Fruit fly (Drosophila melanogaster): Measurements from ENCODE around the gene Larp7.

Gene Larp7

DNA sequence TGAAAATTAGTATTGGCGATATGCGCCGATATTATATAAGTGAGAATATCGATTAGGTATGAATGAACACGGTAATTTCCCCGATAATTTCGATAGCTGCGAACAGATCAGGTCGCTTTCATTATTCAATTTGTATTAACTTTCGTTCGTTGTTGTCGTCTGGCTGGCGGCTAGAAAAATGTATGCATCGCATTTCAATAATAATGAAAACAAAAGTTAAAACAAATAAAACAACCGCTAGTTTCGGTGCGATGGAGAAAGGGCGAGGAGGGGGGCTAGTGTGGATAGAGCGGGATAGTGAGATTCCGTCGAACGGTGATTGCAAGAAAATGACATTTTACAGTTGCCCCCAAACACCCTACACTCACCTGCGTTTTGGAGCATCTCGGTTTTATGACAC lies 19.2 kb upstream of the Larp7 start:
- no peak for TF ChIP-seq h (optimal IDR thresholded peaks at IDR 0.05)
- no peak for TF ChIP-seq psq (optimal IDR thresholded peaks at IDR 0.05)

dm6 chrX:9225137-9225536 lies 18.5 kb upstream of the Larp7 start, which contains the start of gene CG15370:
CG15370 (plus strand) TSS chrX:9225437.
- no peak for TF ChIP-seq Sin3A (optimal IDR thresholded peaks at IDR 0.05)

dm6 chrX:9226837-9227236 lies 16.8 kb upstream of the Larp7 start, which contains the start of gene Gr8a:
Gr8a (plus strand) TSS chrX:9227137.
- TF ChIP-seq Myc (optimal IDR thresholded peaks at IDR 0.05) = no peak

dm6 chrX:9232199-9232598 lies 11.4 kb upstream of the Larp7 start, which contains the start of gene CG12121:
CG12121 (minus strand) TSS chrX:9232378.
- TF ChIP-seq insv (optimal IDR thresholded peaks at IDR 0.05) (no peak), ttk (optimal IDR thresholded peaks at IDR 0.05) (no peak)

dm6 chrX:9236485-9236884 lies 7.1 kb upstream of the Larp7 start, which contains the start of gene Ir8a:
Ir8a (minus strand) TSS chrX:9236585.
- TF ChIP-seq psq (optimal IDR thresholded peaks at IDR 0.05) (no peak), Sin3A (optimal IDR thresholded peaks at IDR 0.05) (no peak), insv (optimal IDR thresholded peaks at IDR 0.05) (no peak), h (optimal IDR thresholded peaks at IDR 0.05) (no peak), ttk (optimal IDR thresholded peaks at IDR 0.05) (no peak), Myc (optimal IDR thresholded peaks at IDR 0.05) (no peak)

dm6 chrX:9247171-9247783 lies 3.7 kb downstream of the Larp7 start, which contains the start of the genes amx and Dsor1:
amx (minus strand) TSS chrX:9247336.
Dsor1 (plus strand) TSS chrX:9247342.
- no peak for TF ChIP-seq psq (optimal IDR thresholded peaks at IDR 0.05)
- TF ChIP-seq h (optimal IDR thresholded peaks at IDR 0.05) = no peak
- TF ChIP-seq Sin3A (optimal IDR thresholded peaks at IDR 0.05) = no peak
- TF ChIP-seq insv (optimal IDR thresholded peaks at IDR 0.05) = no peak
- TF ChIP-seq ttk (optimal IDR thresholded peaks at IDR 0.05) = no peak
- TF ChIP-seq Myc (optimal IDR thresholded peaks at IDR 0.05) = no peak

- no peak for TF ChIP-seq insv (optimal IDR thresholded peaks at IDR 0.05)
- no peak for TF ChIP-seq h (optimal IDR thresholded peaks at IDR 0.05)
- no peak for TF ChIP-seq Myc (optimal IDR thresholded peaks at IDR 0.05)
- no peak for TF ChIP-seq ttk (optimal IDR thresholded peaks at IDR 0.05)
- no peak for TF ChIP-seq Sin3A (optimal IDR thresholded peaks at IDR 0.05)
- no peak for TF ChIP-seq psq (optimal IDR thresholded peaks at IDR 0.05)
Observed at dm6 chrX:9248040-9248439, 4.4 kb downstream of the Larp7 start.

DNA sequence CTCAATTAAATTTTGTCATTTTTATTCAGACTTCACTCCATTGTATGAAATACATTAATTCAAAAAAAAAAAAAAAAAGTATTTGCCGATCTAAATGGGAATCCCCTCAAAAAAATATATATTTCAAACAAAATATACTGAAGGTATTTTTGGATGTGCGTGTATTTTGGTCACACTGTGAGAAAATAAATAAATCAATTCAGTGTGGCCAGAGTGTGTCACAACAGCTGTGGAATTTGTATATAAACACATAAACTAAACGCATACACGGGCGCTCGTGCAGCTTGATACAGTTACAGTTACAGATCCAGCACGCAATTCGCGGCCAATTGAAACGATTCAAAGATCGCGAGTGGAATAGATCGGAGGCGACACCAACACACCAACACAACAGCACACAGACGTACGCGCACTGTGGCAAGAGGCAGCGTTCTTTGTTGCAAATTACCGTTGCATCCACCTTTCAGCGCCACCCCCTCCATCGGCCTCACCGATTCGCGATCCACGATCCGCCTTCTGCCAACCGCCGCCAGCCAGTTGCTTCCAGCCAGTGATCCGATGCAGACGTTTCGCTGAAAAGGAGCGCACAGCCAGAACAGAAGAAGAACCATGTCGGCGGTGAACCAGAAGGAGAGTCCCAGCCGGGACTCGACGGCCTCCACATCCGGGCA lies 6.7 kb downstream of the Larp7 start, which contains the start of gene CG17754:
Gene CG17754, plus strand, starts transcription at position 260 of the 671 bp plus-strand sequence.
- TF ChIP-seq Myc (optimal IDR thresholded peaks at IDR 0.05) (no peak), Sin3A (optimal IDR thresholded peaks at IDR 0.05) (no peak), ttk (optimal IDR thresholded peaks at IDR 0.05) (no peak), h (optimal IDR thresholded peaks at IDR 0.05) (no peak), insv (optimal IDR thresholded peaks at IDR 0.05) (no peak), psq (optimal IDR thresholded peaks at IDR 0.05) (no peak)

dm6 chrX:9251212-9251877 lies 7.7 kb downstream of the Larp7 start:
- TF ChIP-seq insv (optimal IDR thresholded peaks at IDR 0.05) = no peak
- TF ChIP-seq psq (optimal IDR thresholded peaks at IDR 0.05) = no peak
- no peak for TF ChIP-seq ttk (optimal IDR thresholded peaks at IDR 0.05)
- no peak for TF ChIP-seq Sin3A (optimal IDR thresholded peaks at IDR 0.05)
- no peak for TF ChIP-seq Myc (optimal IDR thresholded peaks at IDR 0.05)
- no peak for TF ChIP-seq h (optimal IDR thresholded peaks at IDR 0.05)

dm6 chrX:9252051-9252708 lies 8.6 kb downstream of the Larp7 start:
- TF ChIP-seq h (optimal IDR thresholded peaks at IDR 0.05) (no peak), insv (optimal IDR thresholded peaks at IDR 0.05) (no peak), Myc (optimal IDR thresholded peaks at IDR 0.05) (no peak), Sin3A (optimal IDR thresholded peaks at IDR 0.05) (no peak), psq (optimal IDR thresholded peaks at IDR 0.05) (no peak), ttk (optimal IDR thresholded peaks at IDR 0.05) (no peak)

DNA sequence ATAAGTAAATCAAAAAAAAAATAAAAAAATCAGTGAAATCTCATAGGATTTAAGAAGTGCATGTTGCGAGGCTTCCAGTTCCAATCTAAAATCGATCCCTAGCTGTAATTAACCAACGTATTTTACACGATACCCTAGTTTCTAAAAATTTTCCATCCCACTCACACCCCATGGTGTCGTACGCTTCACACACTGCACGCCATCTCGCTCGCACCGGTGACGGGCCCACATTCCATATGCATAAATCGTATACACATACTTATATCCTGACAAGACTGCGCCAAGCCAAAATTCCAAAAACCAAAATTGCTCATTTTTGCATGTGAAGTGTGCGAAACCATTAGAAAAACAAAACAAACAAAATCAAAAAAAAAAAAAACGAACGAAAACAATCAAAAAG lies 11.4 kb downstream of the Larp7 start:
- TF ChIP-seq Myc (optimal IDR thresholded peaks at IDR 0.05) (no peak), Sin3A (optimal IDR thresholded peaks at IDR 0.05) (no peak), ttk (optimal IDR thresholded peaks at IDR 0.05) (no peak), h (optimal IDR thresholded peaks at IDR 0.05) (no peak), insv (optimal IDR thresholded peaks at IDR 0.05) (no peak), psq (optimal IDR thresholded peaks at IDR 0.05) (no peak)

DNA sequence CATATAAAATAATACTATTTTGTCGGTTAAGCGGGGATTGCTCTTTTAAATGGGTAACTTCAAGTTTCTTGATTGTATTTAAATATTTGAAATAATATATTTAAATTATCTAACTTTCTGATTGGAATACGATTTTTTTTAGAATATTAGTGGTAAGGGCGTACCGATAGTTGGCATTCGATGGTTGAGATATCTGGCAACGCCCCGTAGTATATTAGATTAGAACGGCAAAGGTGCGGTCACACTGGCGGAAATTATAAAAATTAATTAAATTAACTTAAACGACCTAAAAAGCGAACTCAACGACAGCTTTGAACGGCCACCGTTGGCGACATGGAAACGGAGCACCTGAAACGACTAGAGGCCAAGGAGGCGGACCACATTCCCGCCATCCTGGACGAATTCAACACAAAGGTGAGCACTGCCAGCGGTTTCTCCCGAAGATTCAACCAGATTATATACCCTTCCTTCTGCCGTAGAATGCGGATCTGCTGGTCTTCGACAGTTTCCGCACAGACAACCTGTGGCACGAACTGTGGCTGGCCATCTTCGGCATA lies 12.4 kb downstream of the Larp7 start, which contains the start of gene ric8a:
Gene ric8a, plus strand, starts transcription at position 205 of the 557 bp plus-strand sequence.
- TF ChIP-seq Sin3A (optimal IDR thresholded peaks at IDR 0.05) (no peak), h (optimal IDR thresholded peaks at IDR 0.05) (no peak), insv (optimal IDR thresholded peaks at IDR 0.05) (no peak), ttk (optimal IDR thresholded peaks at IDR 0.05) (no peak), Myc (optimal IDR thresholded peaks at IDR 0.05) (no peak), psq (optimal IDR thresholded peaks at IDR 0.05) (no peak)

Measured in Kc167 (cell line).